In the genomic region with DNA sequence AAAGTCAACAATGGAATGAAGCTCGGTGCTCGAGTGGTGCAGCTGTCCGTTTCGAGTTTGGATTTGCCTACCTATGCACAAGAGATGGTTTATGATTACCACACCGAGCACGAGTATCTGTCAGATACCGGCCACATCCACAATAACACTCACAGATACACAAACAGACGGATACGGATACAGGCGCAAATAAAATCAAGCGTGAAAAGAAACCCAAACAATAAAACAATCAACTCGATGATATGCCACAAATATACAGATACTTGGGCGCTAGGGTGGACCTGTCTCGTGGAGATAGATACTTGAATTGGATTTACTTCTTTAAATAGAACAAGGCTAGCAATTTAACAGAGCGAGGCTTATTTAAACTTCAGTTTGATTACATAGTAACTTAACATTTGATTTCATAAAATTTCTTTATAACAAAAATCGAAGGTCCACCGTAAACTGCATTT, we compare ENCODE assay signal across 5 fruit fly cellular contexts.
TF ChIP-seq lines count a peak whose summit lies in the region.

No protein-coding gene starts in this region.

TF ChIP-seq in whole organism, adult, 20 proteins besides CTCF, POLR2A, EP300 and RAD21 (continued from another document):
- TF ChIP-seq cnc (optimal IDR thresholded peaks at IDR 0.05; lab: Kevin White, UChicago) (no peak), kay (GFP tag; lab: Kevin White, UChicago; ENCODE audit: borderline replicate concordance) (no peak), Clk (GFP tag; optimal IDR thresholded peaks at IDR 0.05; lab: Kevin White, UChicago) (no peak)

TF ChIP-seq in whole organism, embryonic, 481 proteins besides CTCF, POLR2A, EP300 and RAD21 (continued from another document and continues in another):
- TF ChIP-seq CG12071 (GFP tag; optimal IDR thresholded peaks at IDR 0.05; lab: Kevin White, UChicago) (peak; percentile 59), Hand (GFP tag; optimal IDR thresholded peaks at IDR 0.05; lab: Kevin White, UChicago) (no peak), CG3065 (GFP tag; optimal IDR thresholded peaks at IDR 0.05; lab: Kevin White, UChicago) (no peak), crol (GFP tag; IDR thresholded peaks at IDR 0.05; lab: Robert Waterston, UW) (no peak), CG12219 (GFP tag; optimal IDR thresholded peaks at IDR 0.05; lab: Kevin White, UChicago) (peak; percentile 44), CG17359 (tag; optimal IDR thresholded peaks at IDR 0.05; lab: Kevin White, UChicago) (peak; percentile 71), CG2712 (tag; optimal IDR thresholded peaks at IDR 0.05; lab: Kevin White, UChicago) (peak; percentile 64), CG14014 (GFP tag; IDR thresholded peaks at IDR 0.05; lab: Robert Waterston, UW) (no peak; the same call in 1 of the 2 replicates), BtbVII (GFP tag; optimal IDR thresholded peaks at IDR 0.05; lab: Kevin White, UChicago) (peak; percentile 27), Ssrp (tag; optimal IDR thresholded peaks at IDR 0.05; lab: Kevin White, UChicago) (peak; percentile 47), grau (tag; optimal IDR thresholded peaks at IDR 0.05; lab: Kevin White, UChicago) (peak; percentile 56), gro (GFP tag; optimal IDR thresholded peaks at IDR 0.05; lab: Kevin White, UChicago) (peak; percentile 42), Sin3A (optimal IDR thresholded peaks at IDR 0.05; lab: Kevin White, UChicago) (no peak), CG32767 (GFP tag; IDR thresholded peaks at IDR 0.05; lab: Robert Waterston, UW) (0 out of 2 replicates have a peak, but pooled peaks have one; percentile 52), PHDP (tag; optimal IDR thresholded peaks at IDR 0.05; lab: Kevin White, UChicago) (peak; percentile 65), phol (tag; optimal IDR thresholded peaks at IDR 0.05; lab: Kevin White, UChicago) (peak; percentile 48), eyg (GFP tag; optimal IDR thresholded peaks at IDR 0.05; lab: Kevin White, UChicago) (no peak), Fer1 (GFP tag; optimal IDR thresholded peaks at IDR 0.05; lab: Kevin White, UChicago) (peak; percentile 33), CG31441 (GFP tag; IDR thresholded peaks at IDR 0.05; lab: Robert Waterston, UW) (peak; percentile 70; the same call in 1 of the 2 replicates), Nf-YB (GFP tag; optimal IDR thresholded peaks at IDR 0.05; lab: Kevin White, UChicago) (peak; percentile 14), Camta (GFP tag; optimal IDR thresholded peaks at IDR 0.05; lab: Kevin White, UChicago) (peak; percentile 16), CoRest (tag; optimal IDR thresholded peaks at IDR 0.05; lab: Kevin White, UChicago) (peak; percentile 31), gsb-n (tag; optimal IDR thresholded peaks at IDR 0.05; lab: Kevin White, UChicago) (peak; percentile 62), chinmo (GFP tag; IDR thresholded peaks at IDR 0.05; lab: Robert Waterston, UW; ENCODE audit: partially characterized antibody) (peak; percentile 65; the same call in 1 of the 4 replicates), stc (GFP tag; IDR thresholded peaks at IDR 0.05; lab: Robert Waterston, UW) (peak; percentile 49), dmrt99B (tag; optimal IDR thresholded peaks at IDR 0.05; lab: Kevin White, UChicago) (peak; percentile 69), H15 (GFP tag; IDR thresholded peaks at IDR 0.05; lab: Robert Waterston, UW) (0 out of 3 replicates have a peak, but pooled peaks have one; percentile 10), CG15601 (tag; optimal IDR thresholded peaks at IDR 0.05; lab: Kevin White, UChicago) (peak; percentile 30), bbx (GFP tag; IDR thresholded peaks at IDR 0.05; lab: Robert Waterston, UW; ENCODE audit: partially characterized antibody) (no peak)

TF ChIP-seq in whole organism, prepupa, 60 proteins besides CTCF, POLR2A, EP300 and RAD21 (continued from another document and continues in another):
- TF ChIP-seq spab (GFP tag; optimal IDR thresholded peaks at IDR 0.05; lab: Kevin White, UChicago) (peak; percentile 42), CG10669 (GFP tag; optimal IDR thresholded peaks at IDR 0.05; lab: Kevin White, UChicago) (peak; percentile 72), Gug (GFP tag; IDR thresholded peaks at IDR 0.05; lab: Robert Waterston, UW) (peak; percentile 50; the same call in 1 of the 2 replicates), Lpt (GFP tag; optimal IDR thresholded peaks at IDR 0.05; lab: Kevin White, UChicago) (peak; percentile 58), CG11294 (GFP tag; IDR thresholded peaks at IDR 0.05; lab: Robert Waterston, UW) (peak; percentile 73), Eip78C (GFP tag; lab: Kevin White, UChicago) (peak; percentile 94), CG34406 (GFP tag; optimal IDR thresholded peaks at IDR 0.05; lab: Kevin White, UChicago) (peak; percentile 87), vri (GFP tag; optimal IDR thresholded peaks at IDR 0.05; lab: Kevin White, UChicago) (peak; percentile 75), CG6792 (GFP tag; optimal IDR thresholded peaks at IDR 0.05; lab: Kevin White, UChicago) (peak; percentile 82), esn (GFP tag; optimal IDR thresholded peaks at IDR 0.05; lab: Kevin White, UChicago) (peak; percentile 89), Sox14 (GFP tag; optimal IDR thresholded peaks at IDR 0.05; lab: Kevin White, UChicago) (peak; percentile 83), Hr39 (GFP tag; optimal IDR thresholded peaks at IDR 0.05; lab: Kevin White, UChicago) (peak; percentile 81), dac (GFP tag; optimal IDR thresholded peaks at IDR 0.05; lab: Kevin White, UChicago) (peak; percentile 7), fd85E (GFP tag; optimal IDR thresholded peaks at IDR 0.05; lab: Kevin White, UChicago) (peak; percentile 6), CG10631 (GFP tag; optimal IDR thresholded peaks at IDR 0.05; lab: Kevin White, UChicago) (peak; percentile 72), Eip75B (GFP tag; optimal IDR thresholded peaks at IDR 0.05; lab: Kevin White, UChicago) (peak; percentile 86), CG7368 (GFP tag; optimal IDR thresholded peaks at IDR 0.05; lab: Kevin White, UChicago) (peak; percentile 70), fkh (GFP tag; optimal IDR thresholded peaks at IDR 0.05; lab: Kevin White, UChicago) (peak; percentile 71), CG32006 (GFP tag; optimal IDR thresholded peaks at IDR 0.05; lab: Kevin White, UChicago) (peak; percentile 70), eg (GFP tag; IDR thresholded peaks at IDR 0.05; lab: Robert Waterston, UW) (peak; percentile 87), ss (GFP tag; optimal IDR thresholded peaks at IDR 0.05; lab: Kevin White, UChicago) (peak in 1 of 2 experiments; percentile 50), CG8319 (GFP tag; optimal IDR thresholded peaks at IDR 0.05; lab: Kevin White, UChicago) (peak; percentile 69), dsx (GFP tag; optimal IDR thresholded peaks at IDR 0.05; lab: Kevin White, UChicago; ENCODE audit: poor library complexity, severe bottlenecking) (peak; percentile 60), CG11902 (GFP tag; optimal IDR thresholded peaks at IDR 0.05; lab: Kevin White, UChicago) (peak; percentile 40), CG9139 (GFP tag; optimal IDR thresholded peaks at IDR 0.05; lab: Kevin White, UChicago) (peak; percentile 47), lz (GFP tag; optimal IDR thresholded peaks at IDR 0.05; lab: Kevin White, UChicago) (peak; percentile 87), pdm3 (GFP tag; optimal IDR thresholded peaks at IDR 0.05; lab: Kevin White, UChicago) (peak; percentile 86), CG11762 (GFP tag; optimal IDR thresholded peaks at IDR 0.05; lab: Kevin White, UChicago; ENCODE audit: insufficient read depth) (peak; percentile 83), Hr4 (GFP tag; optimal IDR thresholded peaks at IDR 0.05; lab: Kevin White, UChicago) (peak; percentile 81), Blimp-1 (GFP tag; optimal IDR thresholded peaks at IDR 0.05; lab: Kevin White, UChicago) (no peak), Sox102F (GFP tag; optimal IDR thresholded peaks at IDR 0.05; lab: Kevin White, UChicago) (peak; percentile 90)

TF ChIP-seq in whole organism, pupa, 21 proteins besides CTCF, POLR2A, EP300 and RAD21 (continued from another document):
- TF ChIP-seq CG14655 (GFP tag; optimal IDR thresholded peaks at IDR 0.05; lab: Kevin White, UChicago) (peak; percentile 71), Pif1B (GFP tag; optimal IDR thresholded peaks at IDR 0.05; lab: Kevin White, UChicago) (peak; percentile 93)

TF ChIP-seq in whole organism, wandering third instar larva, 38 proteins besides CTCF, POLR2A, EP300 and RAD21 (continued from another document):
- TF ChIP-seq Hnf4 (GFP tag; optimal IDR thresholded peaks at IDR 0.05; lab: Kevin White, UChicago): peak; percentile 67
- TF ChIP-seq GATAd (GFP tag; optimal IDR thresholded peaks at IDR 0.05; lab: Kevin White, UChicago): no peak
- peak; percentile 80 for TF ChIP-seq fru (GFP tag; optimal IDR thresholded peaks at IDR 0.05; lab: Kevin White, UChicago)
- no peak for TF ChIP-seq lola (GFP tag; optimal IDR thresholded peaks at IDR 0.05; lab: Kevin White, UChicago)
- no peak for TF ChIP-seq usp (GFP tag; optimal IDR thresholded peaks at IDR 0.05; lab: Kevin White, UChicago)
- no peak for TF ChIP-seq pan (optimal IDR thresholded peaks at IDR 0.05; lab: Kevin White, UChicago)
- TF ChIP-seq ey (GFP tag; optimal IDR thresholded peaks at IDR 0.05; lab: Kevin White, UChicago): peak; percentile 78
- TF ChIP-seq sage (GFP tag; optimal IDR thresholded peaks at IDR 0.05; lab: Kevin White, UChicago): peak; percentile 41
- TF ChIP-seq sv (GFP tag; optimal IDR thresholded peaks at IDR 0.05; lab: Kevin White, UChicago): no peak
- peak; percentile 12 for TF ChIP-seq CG32264 (GFP tag; optimal IDR thresholded peaks at IDR 0.05; lab: Kevin White, UChicago)
- TF ChIP-seq woc (GFP tag; optimal IDR thresholded peaks at IDR 0.05; lab: Kevin White, UChicago): peak; percentile 42
- TF ChIP-seq Mio (GFP tag; optimal IDR thresholded peaks at IDR 0.05; lab: Kevin White, UChicago): no peak
- peak; percentile 32 for TF ChIP-seq HLH106 (tag; optimal IDR thresholded peaks at IDR 0.05; lab: Kevin White, UChicago)
- no peak for TF ChIP-seq N (GFP tag; optimal IDR thresholded peaks at IDR 0.05; lab: Kevin White, UChicago)
- TF ChIP-seq OdsH (GFP tag; optimal IDR thresholded peaks at IDR 0.05; lab: Kevin White, UChicago): peak; percentile 71
- TF ChIP-seq Vsx2 (GFP tag; optimal IDR thresholded peaks at IDR 0.05; lab: Kevin White, UChicago; ENCODE audit: partially characterized antibody): no peak
- peak; percentile 78 for TF ChIP-seq rgr (GFP tag; optimal IDR thresholded peaks at IDR 0.05; lab: Kevin White, UChicago)
- TF ChIP-seq Abd-B (GFP tag; optimal IDR thresholded peaks at IDR 0.05; lab: Kevin White, UChicago): no peak
TF ChIP-seq in whole organism, wandering third instar larva: peak in this region for 15.
